Worm (Caenorhabditis elegans): Measurements from ENCODE around the gene obr-3.

DNA sequence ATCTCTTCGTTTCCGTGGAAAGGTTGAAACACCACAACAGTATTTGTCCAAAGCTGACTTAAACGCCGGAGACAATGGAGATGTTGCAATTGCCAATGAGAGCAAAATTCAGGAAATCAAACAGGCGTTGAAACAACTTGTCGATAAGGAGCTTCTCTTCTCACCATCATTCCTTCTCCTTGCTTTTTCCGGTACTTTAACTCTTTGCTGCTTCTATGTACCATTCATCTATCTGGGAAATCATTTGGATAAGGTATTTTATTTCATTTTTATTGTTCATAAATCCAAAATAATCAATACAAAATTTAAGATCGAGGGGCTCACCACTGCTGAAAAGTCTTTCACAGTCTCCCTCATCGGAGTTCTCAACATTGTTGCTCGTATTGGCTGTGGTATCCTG is 46.3 kb upstream of the obr-3 start:
- TF ChIP-seq egl-27 (tag; optimal IDR thresholded peaks at IDR 0.05), result no peak
- no peak for TF ChIP-seq pqm-1 (tag; optimal IDR thresholded peaks at IDR 0.05)
- TF ChIP-seq elt-1 (tag; optimal IDR thresholded peaks at IDR 0.05), result no peak
- no peak for TF ChIP-seq skn-1 (tag; optimal IDR thresholded peaks at IDR 0.05)
- TF ChIP-seq nhr-11 (tag; optimal IDR thresholded peaks at IDR 0.05), result no peak
- TF ChIP-seq lsy-12 (tag; optimal IDR thresholded peaks at IDR 0.05), result no peak
- no peak for TF ChIP-seq nhr-237 (tag; optimal IDR thresholded peaks at IDR 0.05)
- no peak for TF ChIP-seq nhr-25 (tag; optimal IDR thresholded peaks at IDR 0.05)
- no peak for TF ChIP-seq unc-39 (tag; optimal IDR thresholded peaks at IDR 0.05)
- no peak for TF ChIP-seq nhr-12 (tag; optimal IDR thresholded peaks at IDR 0.05)
